Worm (Caenorhabditis elegans): Measurements from ENCODE around the gene par-1.

ce11 chrV:14136152-14136551, 9.0 kb downstream of the par-1 start:
- TF ChIP-seq ref-1 (GFP tag; conservative IDR thresholded peaks at IDR 0.05) = no peak
- TF ChIP-seq tab-1 (GFP tag; IDR thresholded peaks at IDR 0.05) = no peak
- no peak for TF ChIP-seq ztf-23 (GFP tag; IDR thresholded peaks at IDR 0.05)
- TF ChIP-seq T22C8.4 (GFP tag; IDR thresholded peaks at IDR 0.05) = no peak
- peak; percentile 40 for TF ChIP-seq cog-1 (tag; optimal IDR thresholded peaks at IDR 0.05)
- TF ChIP-seq ztf-29 (GFP tag; IDR thresholded peaks at IDR 0.05) = no peak
- TF ChIP-seq med-1 (GFP tag; optimal IDR thresholded peaks at IDR 0.05; ENCODE audit: insufficient read depth) = no peak
- TF ChIP-seq flt-1 (GFP tag; IDR thresholded peaks at IDR 0.05) = 0 out of 2 replicates have a peak, but pooled peaks have one; percentile 6
- TF ChIP-seq klf-2 (GFP tag; conservative IDR thresholded peaks at IDR 0.05) = no peak

All from whole organism, midembryonic.